Fruit fly (Drosophila melanogaster): ENCODE data around the gene CG43737.

DNA sequence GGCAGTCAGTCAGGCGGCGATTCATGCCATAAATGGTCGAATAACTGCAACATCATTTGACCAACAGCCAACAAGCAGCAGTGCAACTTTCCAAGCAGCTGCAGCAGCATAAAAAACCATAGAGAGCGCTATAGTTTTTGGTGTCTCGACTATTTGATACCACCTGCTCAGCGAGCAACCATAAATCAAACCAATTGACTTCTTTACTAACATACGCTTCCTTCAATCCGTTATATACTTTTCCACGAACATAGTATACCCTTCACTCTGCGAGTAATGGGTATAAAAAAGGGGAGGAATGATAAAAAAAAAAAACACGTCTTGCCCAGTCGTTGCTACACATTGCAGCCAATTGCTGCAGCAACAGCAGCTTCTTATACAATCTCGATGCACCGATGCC lies 23.2 kb upstream of the CG43737 start:
- TF ChIP-seq Pif1B (GFP tag; optimal IDR thresholded peaks at IDR 0.05) (no peak), CG34367 (tag; optimal IDR thresholded peaks at IDR 0.05) (no peak), CG32121 (GFP tag; IDR thresholded peaks at IDR 0.05) (peak; percentile 56), Snoo (tag; optimal IDR thresholded peaks at IDR 0.05) (no peak), CG8301 (tag; optimal IDR thresholded peaks at IDR 0.05) (peak; percentile 29), CG17806 (tag; optimal IDR thresholded peaks at IDR 0.05) (no peak)

Data from whole organism, pupa.